Worm (Caenorhabditis elegans) whole organism, early embryonic: ENCODE data around the gene C06A12.3.

Experiments
- ama-1 ChIP-seq: fragments of 150-350 bp; optimal IDR thresholded peaks from 2 replicates; lab custom pipeline; 2014
- ceh-13 ChIP-seq: fragments of 200-800 bp; sonication (Bioruptor generic); optimal IDR thresholded peaks from 2 replicates; lab custom pipeline; 2018; ENCODE audit warnings: mild to moderate bottlenecking, missing genetic modification characterization, missing compliant biosample characterization
- hmg-4 ChIP-seq: fragments of 200-800 bp; sonication (Bioruptor generic); optimal IDR thresholded peaks from 2 replicates; lab custom pipeline; 2018; ENCODE audit warnings: mild to moderate bottlenecking, missing genetic modification characterization, missing compliant biosample characterization
- hnd-1 ChIP-seq: sonication (generic microtip); optimal IDR thresholded peaks from 2 replicates; lab custom pipeline; 2016; ENCODE audit warnings: missing genetic modification characterization, missing compliant biosample characterization

ce11 chrIV:17435228-17435627 is 7.7 kb downstream of the C06A12.3 start:
- no peak for TF ChIP-seq hmg-4
- TF ChIP-seq hnd-1, result no peak
- no peak for TF ChIP-seq ceh-13 (GFP tag; lab: Kevin White, UChicago)
- no peak for TF ChIP-seq ama-1 (lab: Kevin White, UChicago)
